Worm (Caenorhabditis elegans) whole organism, young adult: ENCODE data around the gene F07C3.2.

Experiments
- B0019.2 ChIP-seq: fragments of 200-800 bp; sonication (Bioruptor generic); conservative IDR thresholded peaks from 2 replicates; pipeline ENCODE4 v1.3.6; 2022; ENCODE audit warnings: missing genetic modification reagents, missing genetic modification characterization, missing compliant biosample characterization
- B0261.1 ChIP-seq: sonication (generic microtip); optimal IDR thresholded peaks from 2 replicates; lab custom pipeline; 2016; ENCODE audit warnings: mild to moderate bottlenecking, missing genetic modification characterization, moderate library complexity, missing compliant biosample characterization
- F23B12.7 ChIP-seq: sonication (generic microtip); optimal IDR thresholded peaks from 2 replicates; lab custom pipeline; 2017; ENCODE audit warnings: missing genetic modification characterization, mild to moderate bottlenecking, missing compliant biosample characterization, antibody characterized with exemption, moderate library complexity; ENCODE audit not compliant: insufficient read depth
- F33H1.4 ChIP-seq: fragments of 200-800 bp; sonication (Bioruptor generic); IDR thresholded peaks from 2 replicates; pipeline ENCODE4 v1.3.6; 2022; ENCODE audit warnings: missing genetic modification reagents, missing genetic modification characterization, missing compliant biosample characterization
- F49E8.2 ChIP-seq: sonication (generic microtip); optimal IDR thresholded peaks from 3 replicates; lab custom pipeline; 2017; ENCODE audit warnings: missing genetic modification characterization, mild to moderate bottlenecking, missing compliant biosample characterization, antibody characterized with exemption, moderate library complexity; ENCODE audit not compliant: insufficient read depth
- F57A8.1 ChIP-seq: fragments of 200-800 bp; sonication (Bioruptor generic); optimal IDR thresholded peaks from 2 replicates; lab custom pipeline; 2018; ENCODE audit warnings: mild to moderate bottlenecking, missing genetic modification characterization, moderate library complexity, missing compliant biosample characterization
- F57C9.4 ChIP-seq: sonication (generic microtip); optimal IDR thresholded peaks from 2 replicates; lab custom pipeline; 2017; ENCODE audit warnings: mild to moderate bottlenecking, missing genetic modification characterization, missing compliant biosample characterization
- T07F8.4 ChIP-seq: sonication (generic microtip); optimal IDR thresholded peaks from 2 replicates; lab custom pipeline; 2016; ENCODE audit warnings: mild to moderate bottlenecking, missing genetic modification characterization, moderate library complexity, missing compliant biosample characterization
- T26A5.8 ChIP-seq: sonication (generic microtip); optimal IDR thresholded peaks from 2 replicates; lab custom pipeline; 2016; ENCODE audit warnings: missing genetic modification characterization, missing compliant biosample characterization
- Y56A3A.18 ChIP-seq: fragments of 200-800 bp; sonication (Bioruptor generic); IDR thresholded peaks from 2 replicates; pipeline ENCODE4 v1.3.6; 2022; ENCODE audit warnings: missing genetic modification reagents, missing genetic modification characterization, missing compliant biosample characterization
- aptf-2 ChIP-seq: fragments of 200-800 bp; sonication (Bioruptor generic); conservative IDR thresholded peaks from 2 replicates; pipeline ENCODE4 v1.3.6; 2022; ENCODE audit warnings: missing genetic modification reagents, missing genetic modification characterization, missing compliant biosample characterization
- attf-3 ChIP-seq: fragments of 200-800 bp; sonication (Bioruptor generic); conservative IDR thresholded peaks from 2 replicates; pipeline ENCODE4 v1.3.6; 2022; ENCODE audit warnings: missing genetic modification reagents, missing genetic modification characterization, missing compliant biosample characterization
- attf-5 ChIP-seq: fragments of 200-800 bp; sonication (Bioruptor generic); optimal IDR thresholded peaks from 2 replicates; lab custom pipeline; 2018; ENCODE audit warnings: mild to moderate bottlenecking, missing genetic modification characterization, missing compliant biosample characterization
- bed-1 ChIP-seq: fragments of 200-800 bp; sonication (Bioruptor generic); IDR thresholded peaks from 2 replicates; pipeline ENCODE4 v1.3.6; 2022; ENCODE audit warnings: missing genetic modification reagents, missing genetic modification characterization, missing compliant biosample characterization
- bed-2 ChIP-seq: fragments of 200-800 bp; sonication (Bioruptor generic); IDR thresholded peaks from 2 replicates; pipeline ENCODE4 v1.3.6; 2022; ENCODE audit warnings: missing genetic modification reagents, missing genetic modification characterization, missing compliant biosample characterization
- cebp-1 ChIP-seq, 2 experiments: fragments of 200-800 bp in 1 of 2; sonication (Bioruptor generic) in 1 of 2; sonication (generic microtip) in 1 of 2; IDR thresholded peaks in 1 of 2; optimal IDR thresholded peaks in 1 of 2; 2 replicates each; pipeline versions ENCODE4 v1.3.6 to Lab custom; 2017 to 2022; ENCODE audit warnings: missing compliant biosample characterization in 2 of 2, missing genetic modification characterization in 2 of 2, mild to moderate bottlenecking in 1 of 2, missing genetic modification reagents in 1 of 2, moderate library complexity in 1 of 2
- ceh-27 ChIP-seq: fragments of 200-800 bp; sonication (Bioruptor generic); optimal IDR thresholded peaks from 2 replicates; lab custom pipeline; 2018; ENCODE audit warnings: mild to moderate bottlenecking, missing genetic modification characterization, moderate library complexity, missing compliant biosample characterization
- ceh-58 ChIP-seq: fragments of 200-800 bp; sonication (Bioruptor generic); IDR thresholded peaks from 2 replicates; pipeline ENCODE4 v1.3.6; 2022; ENCODE audit warnings: missing genetic modification characterization, missing compliant biosample characterization
- ceh-91 ChIP-seq: fragments of 200-800 bp; sonication (Bioruptor generic); IDR thresholded peaks from 2 replicates; pipeline ENCODE4 v1.3.6; 2022; ENCODE audit warnings: missing genetic modification reagents, missing genetic modification characterization, missing compliant biosample characterization
- dpff-1 ChIP-seq: sonication (generic microtip); optimal IDR thresholded peaks from 2 replicates; lab custom pipeline; 2017; ENCODE audit warnings: mild to moderate bottlenecking, missing genetic modification characterization, missing compliant biosample characterization
- dpl-1 ChIP-seq: fragments of 150-350 bp; optimal IDR thresholded peaks from 2 replicates; lab custom pipeline; 2014; ENCODE audit warnings: missing biosample characterization, missing genetic modification reagents, missing genetic modification characterization
- efl-1 ChIP-seq: fragments of 150-350 bp; optimal IDR thresholded peaks from 2 replicates; lab custom pipeline; 2014; ENCODE audit warnings: missing biosample characterization, missing genetic modification reagents, missing genetic modification characterization
- ets-4 ChIP-seq: fragments of 200-800 bp; sonication (Bioruptor generic); optimal IDR thresholded peaks from 2 replicates; lab custom pipeline; 2018; ENCODE audit warnings: mild to moderate bottlenecking, missing genetic modification characterization, missing compliant biosample characterization
- gei-17 ChIP-seq: fragments of 200-800 bp; sonication (Bioruptor generic); optimal IDR thresholded peaks from 2 replicates; lab custom pipeline; 2018; ENCODE audit warnings: mild to moderate bottlenecking, missing genetic modification characterization, missing compliant biosample characterization
- hmg-20 ChIP-seq: fragments of 200-800 bp; sonication (Bioruptor generic); IDR thresholded peaks from 2 replicates; pipeline ENCODE4 v1.3.6; 2022; ENCODE audit warnings: missing genetic modification reagents, missing genetic modification characterization, missing compliant biosample characterization
- let-607 ChIP-seq, 2 experiments: fragments of 200-800 bp in 1 of 2; sonication (Bioruptor generic) in 1 of 2; sonication (generic microtip) in 1 of 2; optimal IDR thresholded peaks; 2 replicates each; lab custom pipeline; 2016 to 2018; ENCODE audit warnings: mild to moderate bottlenecking in 2 of 2, missing compliant biosample characterization in 2 of 2, missing genetic modification characterization in 2 of 2, moderate library complexity in 2 of 2, missing genotype in 1 of 2
- lin-26 ChIP-seq: fragments of 200-800 bp; sonication (Bioruptor generic); IDR thresholded peaks from 2 replicates; pipeline ENCODE4 v1.3.6; 2022; ENCODE audit warnings: missing genetic modification reagents, missing genetic modification characterization, missing compliant biosample characterization
- mxl-1 ChIP-seq: sonication (generic microtip); optimal IDR thresholded peaks from 2 replicates; lab custom pipeline; 2016; ENCODE audit warnings: missing genetic modification characterization, missing compliant biosample characterization
- nhr-120 ChIP-seq: fragments of 200-800 bp; sonication (Bioruptor generic); IDR thresholded peaks from 2 replicates; pipeline ENCODE4 v1.3.6; 2022; ENCODE audit warnings: missing genetic modification characterization, missing compliant biosample characterization
- nhr-80 ChIP-seq: sonication (generic microtip); optimal IDR thresholded peaks from 2 replicates; lab custom pipeline; 2016; ENCODE audit warnings: missing genetic modification characterization, missing compliant biosample characterization
- pha-4 ChIP-seq: fragments of 150-350 bp; sonication (generic microtip); optimal IDR thresholded peaks from 2 replicates; lab custom pipeline; 2014; ENCODE audit warnings: missing biosample characterization, missing genetic modification reagents, missing genetic modification characterization
- sdz-38 ChIP-seq: sonication (generic microtip); optimal IDR thresholded peaks from 2 replicates; lab custom pipeline; 2016; ENCODE audit warnings: missing genotype, missing genetic modification characterization, missing compliant biosample characterization
- unc-62 ChIP-seq: fragments of 150-350 bp; optimal IDR thresholded peaks from 2 replicates; lab custom pipeline; 2014; ENCODE audit warnings: missing biosample characterization, missing genetic modification reagents, missing genetic modification characterization
- ztf-22 ChIP-seq: fragments of 200-800 bp; sonication (Bioruptor generic); optimal IDR thresholded peaks from 2 replicates; lab custom pipeline; 2018; ENCODE audit warnings: mild to moderate bottlenecking, missing genetic modification characterization, moderate library complexity, missing compliant biosample characterization
- ztf-25 ChIP-seq: fragments of 200-800 bp; sonication (Bioruptor generic); IDR thresholded peaks from 2 replicates; pipeline ENCODE4 v1.3.6; 2022; ENCODE audit warnings: missing genetic modification reagents, missing genetic modification characterization, missing compliant biosample characterization

F07C3.2 gene

DNA sequence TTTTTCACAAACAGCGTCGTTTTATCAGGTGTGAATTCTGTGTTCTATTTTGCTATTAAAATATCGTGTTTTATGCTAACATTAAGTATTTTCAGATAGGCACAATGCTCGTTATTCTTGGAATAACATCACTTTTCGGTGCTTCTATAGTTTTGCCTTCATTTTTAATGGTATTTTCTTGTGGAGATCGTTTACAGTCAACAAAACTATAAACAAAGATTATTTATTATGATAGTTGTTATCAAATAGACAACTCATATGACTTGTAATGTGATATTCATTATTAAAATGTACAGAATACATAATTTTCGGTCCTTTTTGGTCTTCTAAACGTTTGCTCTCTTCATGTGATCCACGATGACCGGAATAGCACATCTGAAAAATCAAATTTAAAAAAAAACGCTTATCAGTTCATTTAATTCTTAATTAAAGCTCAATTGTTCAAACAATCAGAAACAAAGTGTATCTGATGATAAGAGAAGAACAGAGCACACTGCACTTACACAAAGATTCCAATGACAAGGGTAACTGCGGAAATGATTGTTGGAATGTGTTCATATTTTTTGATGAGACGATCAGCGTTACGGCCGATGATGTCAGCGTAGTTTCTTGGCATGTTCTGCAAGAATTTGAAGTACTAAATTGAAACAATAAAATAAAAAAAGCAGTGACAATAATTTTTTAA is 28.3 kb downstream of the F07C3.2 start, which contains the start of gene F07C3.9:
F07C3.9 (minus strand) TSS at position 635 of the 685 bp plus-strand sequence.
- TF ChIP-seq nhr-80 (peak; percentile 79), aptf-2 (GFP tag; lab: Robert Waterston, UW) (no peak)

DNA sequence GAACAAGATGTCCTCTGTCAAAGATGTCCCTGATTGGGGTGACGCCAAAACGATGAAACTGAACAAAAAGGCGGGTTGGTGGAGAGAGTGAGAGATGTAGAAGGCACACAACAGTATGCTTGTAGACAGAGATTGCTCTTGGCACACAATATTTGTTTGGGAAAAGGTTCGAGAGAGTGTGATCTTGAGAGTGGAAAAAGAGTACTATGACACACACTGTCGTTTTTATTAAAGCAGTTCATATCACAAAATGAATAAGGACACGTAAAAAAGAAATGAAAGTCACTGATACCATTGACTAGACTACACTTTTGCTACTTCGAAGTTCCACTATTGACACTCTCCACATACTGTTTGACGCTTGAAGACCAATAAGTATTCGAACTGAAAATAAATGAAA is 29.6 kb downstream of the F07C3.2 start:
- TF ChIP-seq sdz-38 (tag; lab: Kevin White, UChicago) (no peak), gei-17 (GFP tag; lab: Kevin White, UChicago) (no peak), nhr-80 (peak; percentile 96), let-607 (tag; optimal IDR thresholded peaks at IDR 0.05; lab: Kevin White, UChicago) (no peak), unc-62 (GFP tag; lab: Kevin White, UChicago) (peak; percentile 50), ceh-27 (GFP tag; lab: Kevin White, UChicago) (no peak), pha-4 (tag; lab: Kevin White, UChicago) (peak; percentile 62)

DNA sequence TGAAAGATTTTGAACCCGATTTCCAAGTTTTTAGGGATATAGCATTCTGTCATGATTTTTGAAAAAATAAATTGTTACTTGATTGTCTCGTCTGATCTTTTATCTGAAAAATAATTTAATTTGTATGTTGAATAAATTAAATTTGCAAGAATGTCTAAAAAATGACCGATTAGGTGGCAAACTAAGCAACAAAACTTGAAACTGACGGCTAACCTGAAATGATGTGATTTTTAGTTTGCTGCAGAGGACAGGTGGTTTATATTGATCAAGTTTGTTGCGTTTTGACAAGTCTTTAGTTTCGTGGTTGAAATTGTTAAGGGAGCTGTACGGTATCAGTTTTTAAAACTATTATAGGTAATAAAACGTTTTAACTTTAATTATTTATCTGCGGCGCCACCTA is 31.6 kb downstream of the F07C3.2 start, which contains the start of gene F07C3.16:
F07C3.16 (minus strand) TSS at position 101 of the 400 bp plus-strand sequence.
- no peak for TF ChIP-seq F33H1.4 (GFP tag; lab: Robert Waterston, UW)
- no peak for TF ChIP-seq F57C9.4 (tag; lab: Kevin White, UChicago)
- TF ChIP-seq hmg-20 (GFP tag; lab: Robert Waterston, UW): no peak
- no peak for TF ChIP-seq efl-1
- TF ChIP-seq dpff-1 (tag; lab: Kevin White, UChicago): no peak
- TF ChIP-seq attf-5 (GFP tag; lab: Kevin White, UChicago): no peak
- no peak for TF ChIP-seq F49E8.2 (tag; lab: Kevin White, UChicago)
- no peak for TF ChIP-seq F57A8.1 (GFP tag; lab: Kevin White, UChicago)
- TF ChIP-seq dpl-1: no peak
- TF ChIP-seq aptf-2 (GFP tag; lab: Robert Waterston, UW): no peak
- no peak for TF ChIP-seq ztf-25 (GFP tag; lab: Robert Waterston, UW)
- no peak for TF ChIP-seq ceh-58 (GFP tag; lab: Robert Waterston, UW)
- TF ChIP-seq cebp-1 (GFP tag; IDR thresholded peaks at IDR 0.05; lab: Robert Waterston, UW): no peak
- TF ChIP-seq cebp-1 (tag; optimal IDR thresholded peaks at IDR 0.05; lab: Kevin White, UChicago): no peak
- no peak for TF ChIP-seq ceh-91 (GFP tag; lab: Robert Waterston, UW)

DNA sequence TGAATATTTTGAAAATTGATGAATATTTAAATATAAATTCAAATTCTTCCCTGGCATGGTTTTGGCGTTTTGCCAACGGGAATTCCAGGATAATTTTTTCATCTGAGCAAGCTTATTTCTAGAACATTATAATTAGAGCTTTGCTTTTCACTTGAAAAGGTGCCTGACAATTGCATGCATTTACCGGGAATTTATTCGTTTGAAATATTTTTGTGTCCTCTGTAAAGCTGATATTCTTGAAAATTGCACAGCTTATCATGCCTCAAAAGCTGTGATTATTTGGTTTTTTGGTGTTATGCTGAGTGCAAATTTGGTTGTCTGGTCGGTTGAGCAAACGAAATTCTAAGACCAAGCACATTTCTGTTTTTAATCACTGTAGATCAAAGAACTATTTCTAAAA is 34.5 kb downstream of the F07C3.2 start:
- TF ChIP-seq bed-1 (GFP tag; lab: Robert Waterston, UW): no peak
- TF ChIP-seq Y56A3A.18 (GFP tag; lab: Robert Waterston, UW): no peak
- TF ChIP-seq B0261.1 (tag; lab: Kevin White, UChicago): no peak
- no peak for TF ChIP-seq T26A5.8 (tag; lab: Kevin White, UChicago)
- TF ChIP-seq ztf-22 (GFP tag; lab: Kevin White, UChicago): no peak
- no peak for TF ChIP-seq attf-5 (GFP tag; lab: Kevin White, UChicago)
- TF ChIP-seq bed-2: no peak
- TF ChIP-seq lin-26 (GFP tag; lab: Robert Waterston, UW): no peak
- TF ChIP-seq mxl-1 (tag; lab: Kevin White, UChicago): no peak
- no peak for TF ChIP-seq F49E8.2 (tag; lab: Kevin White, UChicago)
- no peak for TF ChIP-seq attf-3
- TF ChIP-seq nhr-120: no peak
- no peak for TF ChIP-seq dpl-1
- no peak for TF ChIP-seq F23B12.7 (tag; lab: Kevin White, UChicago)
- TF ChIP-seq ets-4 (GFP tag; lab: Kevin White, UChicago): no peak
- TF ChIP-seq T07F8.4 (tag; lab: Kevin White, UChicago): no peak
- no peak for TF ChIP-seq B0019.2 (GFP tag; lab: Robert Waterston, UW)
- TF ChIP-seq, all 124 proteins: peak for 0
